Fruit fly (Drosophila melanogaster) whole organism, embryonic: Measurements from ENCODE around the gene Pex16.

Experiments
- Antp ChIP-seq: fragments of 200-800 bp; sonication (Bioruptor generic); optimal IDR thresholded peaks from 3 replicates; lab custom pipeline; 2016; ENCODE audit warnings: missing biosample characterization, missing genetic modification characterization
- BEAF-32 ChIP-seq: fragments of 200-800 bp; sonication (Bioruptor generic); optimal IDR thresholded peaks from 3 replicates; lab custom pipeline; 2017; ENCODE audit warnings: missing biosample characterization, missing genetic modification characterization, mild to moderate bottlenecking, moderate library complexity, missing genetic modification reagents
- CG11456 ChIP-seq: fragments of 200-800 bp; sonication (Bioruptor generic); IDR thresholded peaks from 3 replicates; pipeline ENCODE4 v1.3.6; 2022; ENCODE audit warnings: missing biosample characterization, missing genetic modification characterization
- CG1233 ChIP-seq: fragments of 200-800 bp; sonication (Bioruptor generic); optimal IDR thresholded peaks from 4 replicates; lab custom pipeline; 2018; ENCODE audit warnings: missing biosample characterization, mild to moderate bottlenecking, missing genetic modification characterization
- CG1529 ChIP-seq: fragments of 200-800 bp; sonication (Bioruptor generic); optimal IDR thresholded peaks from 3 replicates; lab custom pipeline; 2018; ENCODE audit warnings: missing biosample characterization, missing genetic modification characterization
- CG16815 ChIP-seq: fragments of 200-800 bp; sonication (Bioruptor generic); optimal IDR thresholded peaks from 3 replicates; lab custom pipeline; 2017; ENCODE audit warnings: missing biosample characterization, mild to moderate bottlenecking, missing genetic modification characterization
- CG18599 ChIP-seq: fragments of 200-800 bp; sonication (Bioruptor generic); optimal IDR thresholded peaks from 3 replicates; lab custom pipeline; 2017; ENCODE audit warnings: missing biosample characterization, missing genetic modification characterization, mild to moderate bottlenecking, moderate library complexity, missing genetic modification reagents
- CG34376 ChIP-seq: fragments of 200-800 bp; sonication (Bioruptor generic); optimal IDR thresholded peaks from 2 replicates; lab custom pipeline; 2018; ENCODE audit warnings: missing biosample characterization, mild to moderate bottlenecking, missing genetic modification characterization
- CG34422 ChIP-seq: fragments of 200-800 bp; sonication (Bioruptor generic); IDR thresholded peaks from 3 replicates; pipeline ENCODE4 v1.3.6; 2022; ENCODE audit warnings: missing biosample characterization, missing genetic modification characterization
- CG3995 ChIP-seq: fragments of 200-800 bp; sonication (Bioruptor generic); optimal IDR thresholded peaks from 3 replicates; lab custom pipeline; 2016; ENCODE audit warnings: missing biosample characterization, missing genetic modification characterization
- CG5245 ChIP-seq: fragments of 200-800 bp; sonication (Bioruptor generic); optimal IDR thresholded peaks from 3 replicates; lab custom pipeline; 2016; ENCODE audit warnings: missing biosample characterization, missing genetic modification characterization
- CG6791 ChIP-seq: fragments of 200-800 bp; sonication (Bioruptor generic); IDR thresholded peaks from 3 replicates; pipeline ENCODE4 v1.3.6; 2022; ENCODE audit warnings: missing biosample characterization, missing genetic modification characterization; ENCODE audit not compliant: partially characterized antibody
- CG7357 ChIP-seq: fragments of 200-800 bp; sonication (Bioruptor generic); IDR thresholded peaks from 3 replicates; pipeline ENCODE4 v1.3.6; 2022; ENCODE audit warnings: missing biosample characterization, missing genetic modification characterization
- CG7839 ChIP-seq: fragments of 200-800 bp; sonication (Bioruptor generic); optimal IDR thresholded peaks from 3 replicates; lab custom pipeline; 2018; ENCODE audit warnings: missing biosample characterization, mild to moderate bottlenecking, missing genetic modification characterization, moderate library complexity
- CG8388 ChIP-seq: fragments of 200-800 bp; sonication (Bioruptor generic); optimal IDR thresholded peaks from 2 replicates; lab custom pipeline; 2019; ENCODE audit warnings: missing biosample characterization, mild to moderate bottlenecking, missing genetic modification characterization, moderate library complexity
- CG9797 ChIP-seq: fragments of 200-800 bp; sonication (Bioruptor generic); optimal IDR thresholded peaks from 3 replicates; lab custom pipeline; 2018; ENCODE audit warnings: missing biosample characterization, mild to moderate bottlenecking, missing genetic modification characterization
- CkIIα-i1 ChIP-seq: fragments of 200-800 bp; sonication (Bioruptor generic); IDR thresholded peaks from 2 replicates; pipeline ENCODE4 v1.3.6; 2022; ENCODE audit warnings: missing biosample characterization, missing genetic modification characterization
- E2f1 ChIP-seq: fragments of 200-800 bp; sonication (Bioruptor generic); IDR thresholded peaks from 2 replicates; pipeline ENCODE4 v1.3.6; 2022; ENCODE audit warnings: missing biosample characterization, missing genetic modification characterization
- Gug ChIP-seq: fragments of 200-800 bp; sonication (Bioruptor generic); IDR thresholded peaks from 4 replicates; pipeline ENCODE4 v1.3.6; 2022; ENCODE audit warnings: missing biosample characterization, missing genetic modification characterization
- H15 ChIP-seq: fragments of 200-800 bp; sonication (Bioruptor generic); IDR thresholded peaks from 3 replicates; pipeline ENCODE4 v1.3.6; 2022; ENCODE audit warnings: missing biosample characterization, missing genetic modification characterization
- HLH3B ChIP-seq: fragments of 200-800 bp; sonication (Bioruptor generic); IDR thresholded peaks from 2 replicates; pipeline ENCODE4 v1.3.6; 2022; ENCODE audit warnings: missing biosample characterization, missing genetic modification characterization
- HLHmδ ChIP-seq: fragments of 200-800 bp; sonication (Bioruptor generic); optimal IDR thresholded peaks from 2 replicates; lab custom pipeline; 2018; ENCODE audit warnings: missing biosample characterization, mild to moderate bottlenecking, missing genetic modification characterization, moderate library complexity
- Lpt ChIP-seq: fragments of >200 bp; optimal IDR thresholded peaks from 2 replicates; lab custom pipeline; 2018; ENCODE audit warnings: missing biosample characterization, missing genetic modification characterization
- Poxn ChIP-seq: fragments of 200-800 bp; sonication (Bioruptor generic); IDR thresholded peaks from 2 replicates; pipeline ENCODE4 v1.3.6; 2022; ENCODE audit warnings: missing biosample characterization, missing genetic modification characterization
- Ptx1 ChIP-seq: fragments of 200-800 bp; sonication (Bioruptor generic); IDR thresholded peaks from 2 replicates; pipeline ENCODE4 v1.3.6; 2022; ENCODE audit warnings: missing biosample characterization, missing genetic modification characterization
- Rx ChIP-seq: fragments of 200-800 bp; sonication (Bioruptor generic); IDR thresholded peaks from 2 replicates; pipeline ENCODE4 v1.3.6; 2022; ENCODE audit warnings: missing biosample characterization, missing genetic modification characterization
- Side ChIP-seq: fragments of 200-800 bp; sonication (Bioruptor generic); optimal IDR thresholded peaks from 2 replicates; lab custom pipeline; 2016; ENCODE audit warnings: missing biosample characterization, missing genetic modification characterization
- Six4 ChIP-seq: fragments of 200-800 bp; sonication (Bioruptor generic); optimal IDR thresholded peaks from 2 replicates; lab custom pipeline; 2016; ENCODE audit warnings: missing biosample characterization, missing genetic modification characterization
- ab ChIP-seq: fragments of 200-800 bp; sonication (Bioruptor generic); optimal IDR thresholded peaks from 2 replicates; lab custom pipeline; 2016; ENCODE audit warnings: missing biosample characterization, missing genetic modification characterization
- az2 ChIP-seq: fragments of 200-800 bp; sonication (Bioruptor generic); optimal IDR thresholded peaks from 3 replicates; lab custom pipeline; 2016; ENCODE audit warnings: missing biosample characterization, missing genetic modification characterization
- bbx ChIP-seq: fragments of 200-800 bp; sonication (Bioruptor generic); IDR thresholded peaks from 2 replicates; pipeline ENCODE4 v1.3.6; 2022; ENCODE audit warnings: missing biosample characterization, missing genetic modification characterization; ENCODE audit not compliant: partially characterized antibody
- corto ChIP-seq: fragments of 200-800 bp; sonication (Bioruptor generic); optimal IDR thresholded peaks from 2 replicates; lab custom pipeline; 2016; ENCODE audit warnings: missing biosample characterization, mild to moderate bottlenecking, missing genetic modification characterization, moderate library complexity
- crc ChIP-seq: fragments of 200-800 bp; sonication (Bioruptor generic); optimal IDR thresholded peaks from 2 replicates; lab custom pipeline; 2016; ENCODE audit warnings: missing biosample characterization, missing genetic modification characterization
- disco-r ChIP-seq: fragments of 200-800 bp; sonication (Bioruptor generic); optimal IDR thresholded peaks from 2 replicates; lab custom pipeline; 2016; ENCODE audit warnings: missing biosample characterization, missing genetic modification characterization
- emc ChIP-seq: fragments of 200-800 bp; sonication (Bioruptor generic); optimal IDR thresholded peaks from 2 replicates; lab custom pipeline; 2016; ENCODE audit warnings: missing biosample characterization, missing genetic modification characterization
- esg ChIP-seq: fragments of 200-800 bp; sonication (Bioruptor generic); conservative IDR thresholded peaks from 2 replicates; pipeline ENCODE4 v1.3.6; 2022; ENCODE audit warnings: missing biosample characterization, missing genetic modification characterization
- fd3F ChIP-seq: fragments of 200-800 bp; sonication (Bioruptor generic); optimal IDR thresholded peaks from 2 replicates; lab custom pipeline; 2018; ENCODE audit warnings: missing biosample characterization, mild to moderate bottlenecking, missing genetic modification characterization, moderate library complexity
- fru ChIP-seq: fragments of >200 bp; optimal IDR thresholded peaks from 2 replicates; lab custom pipeline; 2017
- grau ChIP-seq: fragments of 200-800 bp; optimal IDR thresholded peaks from 3 replicates; lab custom pipeline; 2019; ENCODE audit warnings: missing biosample characterization, mild to moderate bottlenecking, missing genetic modification characterization, moderate library complexity
- hb ChIP-seq: fragments of 200-800 bp; sonication (Bioruptor generic); IDR thresholded peaks from 3 replicates; pipeline ENCODE4 v1.3.6; 2022; ENCODE audit warnings: missing biosample characterization, missing genetic modification characterization; ENCODE audit not compliant: partially characterized antibody
- klu ChIP-seq: fragments of 200-800 bp; sonication (Bioruptor generic); IDR thresholded peaks from 2 replicates; pipeline ENCODE4 v1.3.6; 2022; ENCODE audit warnings: missing biosample characterization, missing genetic modification characterization
- mld ChIP-seq: fragments of 200-800 bp; sonication (Bioruptor generic); IDR thresholded peaks from 3 replicates; pipeline ENCODE4 v1.3.6; 2022; ENCODE audit warnings: missing biosample characterization, missing genetic modification characterization; ENCODE audit not compliant: partially characterized antibody
- pb ChIP-seq: fragments of 200-800 bp; sonication (Bioruptor generic); optimal IDR thresholded peaks from 3 replicates; lab custom pipeline; 2016; ENCODE audit warnings: missing biosample characterization, missing genetic modification characterization
- pnt ChIP-seq: fragments of 200-800 bp; sonication (Bioruptor generic); optimal IDR thresholded peaks from 3 replicates; lab custom pipeline; 2016; ENCODE audit warnings: missing biosample characterization, missing genetic modification characterization
- rib ChIP-seq: fragments of 200-800 bp; sonication (Bioruptor generic); IDR thresholded peaks from 2 replicates; pipeline ENCODE4 v1.3.6; 2022; ENCODE audit warnings: missing biosample characterization, missing genetic modification characterization
- sr ChIP-seq: fragments of 200-800 bp; sonication (Bioruptor generic); IDR thresholded peaks from 3 replicates; pipeline ENCODE4 v1.3.6; 2022; ENCODE audit warnings: missing biosample characterization, missing genetic modification characterization
- trem ChIP-seq: fragments of 200-800 bp; optimal IDR thresholded peaks from 3 replicates; lab custom pipeline; 2019; ENCODE audit warnings: missing biosample characterization, mild to moderate bottlenecking, missing genetic modification characterization, moderate library complexity
- tup ChIP-seq: fragments of 200-800 bp; sonication (Bioruptor generic); optimal IDR thresholded peaks from 2 replicates; lab custom pipeline; 2016; ENCODE audit warnings: missing biosample characterization, mild to moderate bottlenecking, missing genetic modification characterization, moderate library complexity

The Pex16 gene

DNA sequence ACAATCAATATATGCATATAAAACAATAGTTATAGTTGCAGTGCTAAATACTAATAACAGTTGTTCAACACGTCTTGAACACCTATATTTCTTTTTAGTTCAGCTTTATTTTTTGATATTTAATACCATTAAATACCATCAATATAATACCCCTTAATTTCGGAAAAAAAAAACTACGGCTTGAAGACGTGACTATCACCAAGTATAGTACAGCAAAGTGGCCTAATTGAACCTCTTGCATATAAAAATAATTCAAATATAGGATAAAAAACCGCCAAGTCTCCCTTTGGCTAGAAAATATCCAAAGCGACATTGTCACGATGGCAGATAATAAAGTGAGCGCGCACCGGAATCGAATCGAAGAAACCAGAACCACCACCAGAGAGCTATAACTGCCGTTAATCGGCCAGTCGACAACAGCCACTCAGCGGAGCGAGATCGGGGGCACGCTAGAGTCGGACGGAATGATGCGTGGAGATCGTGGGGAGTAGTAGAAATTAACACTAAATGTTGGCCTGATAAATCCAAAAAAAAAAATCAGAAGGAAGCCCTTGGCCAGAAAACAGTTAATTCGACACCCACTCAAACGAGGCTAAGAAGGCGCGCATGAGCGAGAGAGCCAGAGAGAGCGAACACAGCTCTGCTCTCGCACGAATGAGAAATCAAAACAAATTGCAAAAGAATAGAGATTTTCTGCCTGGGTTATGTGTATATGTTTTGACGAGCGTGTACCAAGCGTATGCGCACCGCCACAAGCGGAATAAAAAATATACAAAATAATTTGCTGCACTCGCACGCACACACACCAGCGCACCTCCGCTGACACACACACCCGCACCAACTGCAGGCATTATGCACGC is 7.0 kb upstream of the Pex16 start (continued):
- TF ChIP-seq disco-r (no peak), CG9797 (GFP tag; lab: Kevin White, UChicago) (no peak), Six4 (peak; percentile 18), CG7357 (GFP tag; lab: Robert Waterston, UW) (no peak), CG1233 (GFP tag; lab: Kevin White, UChicago) (peak; percentile 7), CkIIα-i1 (GFP tag; lab: Robert Waterston, UW) (no peak), emc (no peak), trem (tag; lab: Kevin White, UChicago) (peak; percentile 39), az2 (peak; percentile 16), ab (GFP tag; lab: Kevin White, UChicago) (no peak), CG6791 (peak; percentile 41; the same call in 1 of the 3 replicates), HLHmδ (GFP tag; lab: Kevin White, UChicago) (peak; percentile 79), BEAF-32 (peak; percentile 44), CG34422 (GFP tag; lab: Robert Waterston, UW) (peak; percentile 45; the same call in 1 of the 3 replicates), CG8388 (GFP tag; lab: Kevin White, UChicago) (no peak), rib (peak; percentile 49; the same call in 1 of the 2 replicates), CG11456 (GFP tag; lab: Robert Waterston, UW) (no peak), E2f1 (GFP tag; lab: Robert Waterston, UW) (no peak; the same call in 1 of the 2 replicates), HLH3B (no peak), sr (GFP tag; lab: Robert Waterston, UW) (peak; percentile 86), hb (GFP tag; lab: Robert Waterston, UW) (no peak), Rx (GFP tag; lab: Robert Waterston, UW) (no peak), bbx (GFP tag; lab: Robert Waterston, UW) (peak; percentile 64), CG7839 (tag; lab: Kevin White, UChicago) (peak; percentile 50), crc (GFP tag; lab: Kevin White, UChicago) (no peak), klu (GFP tag; lab: Robert Waterston, UW) (no peak), Side (GFP tag; lab: Kevin White, UChicago) (peak; percentile 57), pnt (GFP tag; lab: Kevin White, UChicago) (no peak), CG1529 (no peak), CG16815 (GFP tag; lab: Kevin White, UChicago) (no peak), grau (peak; percentile 40), Ptx1 (GFP tag; lab: Robert Waterston, UW) (no peak), CG34376 (GFP tag; lab: Kevin White, UChicago) (peak; percentile 39), Antp (GFP tag; lab: Kevin White, UChicago) (peak; percentile 9), esg (GFP tag; lab: Robert Waterston, UW) (no peak), fd3F (GFP tag; lab: Kevin White, UChicago) (no peak), CG18599 (peak; percentile 40), Poxn (GFP tag; lab: Robert Waterston, UW) (no peak), CG3995 (GFP tag; lab: Kevin White, UChicago) (peak; percentile 21), corto (GFP tag; lab: Kevin White, UChicago) (peak; percentile 6), Lpt (GFP tag; lab: Kevin White, UChicago) (no peak), mld (GFP tag; lab: Robert Waterston, UW) (no peak), H15 (GFP tag; lab: Robert Waterston, UW) (no peak), CG5245 (GFP tag; lab: Kevin White, UChicago) (no peak), fru (no peak), tup (GFP tag; lab: Kevin White, UChicago) (no peak), Gug (GFP tag; lab: Robert Waterston, UW) (0 out of 4 replicates have a peak, but pooled peaks have one; percentile 39), pb (GFP tag; lab: Kevin White, UChicago) (no peak)
